Worm (Caenorhabditis elegans): ENCODE results near the gene Y19D2B.1.
"Not testable (repeated sequence)": the region's sequence is repeated elsewhere in the genome, so short reads cannot be mapped to it uniquely, and the experiment has no call there.

The Y19D2B.1 gene

DNA sequence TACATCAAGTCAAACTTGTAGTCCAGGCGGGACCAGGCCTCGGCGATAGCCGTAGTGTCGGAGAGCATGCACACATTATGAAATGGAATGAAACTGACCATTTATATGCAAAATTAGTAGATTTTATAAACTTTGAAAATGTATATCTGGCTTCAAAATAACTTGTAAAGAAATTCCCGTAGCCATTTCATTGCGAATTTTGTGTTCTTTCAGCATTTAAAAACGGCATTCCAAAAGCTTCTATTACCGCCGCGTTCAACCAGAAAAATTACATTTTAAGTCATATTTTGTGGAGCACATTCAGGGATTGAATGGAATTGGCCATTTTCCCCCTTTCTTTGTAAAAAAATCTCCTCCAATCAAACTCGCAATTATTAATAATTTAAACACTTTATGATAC is at the start of gene Y19D2B.1:
TSS of gene Y19D2B.1 (minus strand) at position 101 of the 400 bp plus-strand sequence.
- TF ChIP-seq hmg-4 (GFP tag; optimal IDR thresholded peaks at IDR 0.05); tbx-37 (GFP tag; conservative IDR thresholded peaks at IDR 0.05); pes-1 (GFP tag; IDR thresholded peaks at IDR 0.05): not testable (repeated sequence)

DNA sequence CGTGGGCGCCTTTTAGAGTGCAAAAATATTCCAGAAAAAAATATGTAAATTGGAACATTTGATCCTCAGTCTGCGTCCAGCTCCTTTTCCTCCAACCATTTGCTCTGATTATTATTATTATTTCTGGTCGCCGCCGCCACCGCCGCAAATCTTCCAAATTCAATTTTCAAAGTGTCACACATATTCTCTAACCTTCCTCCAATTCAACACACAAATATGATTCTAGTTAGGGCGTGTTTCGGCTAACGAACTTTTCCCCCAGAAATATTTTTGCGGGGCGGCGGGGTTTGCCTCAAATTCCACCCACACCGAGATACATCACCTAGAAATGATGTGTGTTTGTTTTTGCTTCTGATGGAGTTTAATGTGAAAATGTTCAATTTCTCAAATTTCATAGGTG is 48.9 kb upstream of the Y19D2B.1 start:
- TF ChIP-seq sea-1 (GFP tag; conservative IDR thresholded peaks at IDR 0.05) = no peak
- TF ChIP-seq tbx-37 (GFP tag; conservative IDR thresholded peaks at IDR 0.05) = no peak
- no peak for TF ChIP-seq tbx-11 (GFP tag; IDR thresholded peaks at IDR 0.05)
- no peak for TF ChIP-seq ceh-13 (GFP tag; optimal IDR thresholded peaks at IDR 0.05)
- no peak for TF ChIP-seq scrt-1 (GFP tag; IDR thresholded peaks at IDR 0.05)
- no peak for TF ChIP-seq aly-1 (tag; optimal IDR thresholded peaks at IDR 0.05)
- no peak for TF ChIP-seq B0310.2 (tag; optimal IDR thresholded peaks at IDR 0.05)
- no peak for TF ChIP-seq ceh-36 (tag; optimal IDR thresholded peaks at IDR 0.05)
- TF ChIP-seq flt-1 (GFP tag; IDR thresholded peaks at IDR 0.05) = no peak
- TF ChIP-seq hmbx-1 (tag; optimal IDR thresholded peaks at IDR 0.05) = no peak
- no peak for TF ChIP-seq ama-1 (optimal IDR thresholded peaks at IDR 0.05)
- no peak for TF ChIP-seq hmg-4 (GFP tag; optimal IDR thresholded peaks at IDR 0.05)
- no peak for TF ChIP-seq tra-4 (tag; optimal IDR thresholded peaks at IDR 0.05)

DNA sequence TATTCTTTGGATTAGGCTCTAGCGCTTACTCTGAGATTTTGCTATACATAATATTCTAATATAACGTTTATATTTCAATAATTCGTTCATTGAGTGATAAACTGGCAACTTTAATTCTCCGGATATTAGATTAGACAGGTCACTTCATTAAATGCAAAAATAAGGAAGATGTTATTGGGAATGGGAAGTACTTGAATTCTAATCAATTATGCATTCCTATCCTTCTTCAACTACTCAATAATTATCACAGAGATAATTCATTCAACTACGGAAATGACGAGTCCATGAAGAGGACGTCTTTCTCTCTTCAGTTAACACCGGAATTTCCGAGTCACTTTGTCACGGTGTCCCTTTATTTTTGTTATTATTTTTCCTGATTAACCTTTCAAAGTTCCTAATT is 47.9 kb upstream of the Y19D2B.1 start:
- no peak for TF ChIP-seq pes-1 (GFP tag; IDR thresholded peaks at IDR 0.05)
- no peak for TF ChIP-seq B0310.2 (tag; optimal IDR thresholded peaks at IDR 0.05)
- no peak for TF ChIP-seq tbx-37 (GFP tag; conservative IDR thresholded peaks at IDR 0.05)

DNA sequence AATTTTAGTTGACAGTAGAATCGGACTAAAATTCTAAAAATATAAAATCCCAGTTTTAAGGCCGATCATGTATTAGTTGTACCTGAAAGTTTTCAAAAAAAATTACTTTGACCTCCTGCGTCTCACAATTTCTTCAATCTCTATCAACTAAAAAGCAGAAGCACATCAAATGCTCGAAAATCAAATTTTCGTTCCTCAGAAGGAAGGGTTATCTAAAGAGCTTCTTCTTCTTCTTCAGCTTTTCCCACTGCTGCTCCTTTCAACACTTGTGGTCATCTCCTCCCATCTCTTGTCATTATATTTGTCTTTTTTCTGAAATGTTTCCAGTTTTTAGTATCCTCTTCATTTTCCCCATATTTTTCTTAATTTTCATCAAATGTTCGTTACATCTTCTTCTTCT is 42.0 kb upstream of the Y19D2B.1 start:
- TF ChIP-seq tbx-37 (GFP tag; conservative IDR thresholded peaks at IDR 0.05) = no peak

DNA sequence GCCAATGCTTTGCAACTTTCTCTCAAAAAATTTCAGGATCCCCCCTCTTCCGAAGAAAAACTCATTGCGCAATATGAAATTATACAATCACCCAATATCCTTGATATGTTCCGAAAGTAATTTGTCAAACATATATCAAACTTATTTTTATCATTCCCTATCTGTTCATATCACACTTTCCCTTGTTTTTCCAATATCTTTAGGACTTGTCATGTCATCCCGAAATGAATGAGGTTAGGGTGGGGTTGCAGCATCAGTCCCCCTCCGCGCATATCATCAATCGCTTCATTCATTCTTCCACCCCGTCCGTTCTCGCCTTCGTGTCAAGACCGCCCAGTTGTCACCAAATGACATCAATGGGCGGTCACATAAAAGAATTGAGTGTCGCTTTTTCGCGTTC is 36.9 kb upstream of the Y19D2B.1 start:
- TF ChIP-seq F13C5.2 (tag; optimal IDR thresholded peaks at IDR 0.05) = no peak

DNA sequence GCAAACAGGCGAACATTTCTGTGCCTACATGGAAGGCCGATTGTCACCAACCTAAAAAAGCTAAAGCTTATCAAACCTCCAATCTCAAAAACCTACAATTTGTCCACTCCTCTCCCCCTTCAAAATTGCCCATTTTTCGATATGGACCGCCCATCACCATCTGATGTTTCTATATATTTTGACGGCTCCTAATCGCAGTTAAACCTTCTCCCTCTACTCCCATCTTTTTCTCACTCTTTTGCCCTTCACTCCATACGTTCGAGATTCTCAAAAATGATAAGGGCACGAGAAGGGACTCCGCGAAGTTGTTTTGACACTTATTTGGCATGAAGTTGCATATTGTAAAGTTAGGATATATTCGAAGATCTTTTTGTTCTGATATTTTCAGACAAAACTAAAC is 36.4 kb upstream of the Y19D2B.1 start:
- TF ChIP-seq ceh-13 (GFP tag; optimal IDR thresholded peaks at IDR 0.05) (no peak), tbx-11 (GFP tag; IDR thresholded peaks at IDR 0.05) (no peak), sea-1 (GFP tag; conservative IDR thresholded peaks at IDR 0.05) (no peak), hmg-4 (GFP tag; optimal IDR thresholded peaks at IDR 0.05) (no peak), pes-1 (GFP tag; IDR thresholded peaks at IDR 0.05) (no peak), scrt-1 (GFP tag; IDR thresholded peaks at IDR 0.05) (no peak), ets-7 (tag; optimal IDR thresholded peaks at IDR 0.05) (no peak), aly-1 (tag; optimal IDR thresholded peaks at IDR 0.05) (no peak), hmbx-1 (tag; optimal IDR thresholded peaks at IDR 0.05) (no peak), ama-1 (optimal IDR thresholded peaks at IDR 0.05) (no peak), F13C5.2 (tag; optimal IDR thresholded peaks at IDR 0.05) (no peak), tra-4 (tag; optimal IDR thresholded peaks at IDR 0.05) (no peak), flt-1 (GFP tag; IDR thresholded peaks at IDR 0.05) (no peak), hnd-1 (tag; optimal IDR thresholded peaks at IDR 0.05) (no peak)

DNA sequence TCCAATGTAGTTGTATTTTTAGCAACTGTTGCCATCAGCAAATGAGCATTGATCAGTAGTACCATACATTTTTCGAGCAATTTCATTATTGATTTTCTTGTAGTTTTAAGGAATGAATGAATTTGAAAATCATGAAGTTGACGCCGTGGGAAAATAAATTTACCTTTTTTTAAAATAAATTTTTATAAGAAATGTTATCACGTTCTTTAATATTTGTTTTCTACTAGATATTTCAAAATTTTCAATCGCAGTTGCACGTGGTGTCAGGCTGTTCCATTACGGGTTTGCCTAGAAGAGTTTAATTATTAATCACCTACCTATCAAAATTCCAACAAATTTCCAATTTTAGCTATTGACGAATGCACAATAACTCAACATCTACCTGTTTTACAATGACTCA is 34.0 kb upstream of the Y19D2B.1 start, which contains the start of gene R03D7.8:
TSS of gene R03D7.8 (minus strand) at position 101 of the 400 bp plus-strand sequence.
- TF ChIP-seq hmg-4 (GFP tag; optimal IDR thresholded peaks at IDR 0.05) = no peak

DNA sequence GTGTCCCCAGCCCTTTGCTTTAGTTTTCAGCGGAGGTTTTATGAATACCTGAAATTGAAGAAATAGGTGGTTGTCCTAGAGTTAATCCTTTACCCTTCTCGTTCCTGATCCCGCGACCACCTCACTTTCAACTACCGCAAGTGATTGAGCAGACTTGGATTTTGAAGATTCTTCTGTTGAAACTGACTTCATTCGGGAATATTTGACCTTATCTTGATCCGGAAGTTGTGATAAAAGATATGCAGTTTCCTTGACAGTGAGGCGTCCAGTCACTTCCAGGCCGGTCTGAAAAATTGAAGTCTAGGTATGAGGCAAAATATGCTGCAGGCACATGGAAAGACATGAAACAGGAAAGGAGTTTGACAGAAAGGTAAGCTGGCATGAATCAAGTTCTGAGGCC is 32.3 kb upstream of the Y19D2B.1 start:
- TF ChIP-seq hmbx-1 (tag; optimal IDR thresholded peaks at IDR 0.05) (no peak), ceh-36 (tag; optimal IDR thresholded peaks at IDR 0.05) (no peak), hnd-1 (tag; optimal IDR thresholded peaks at IDR 0.05) (no peak), tbx-37 (GFP tag; conservative IDR thresholded peaks at IDR 0.05) (no peak), pes-1 (GFP tag; IDR thresholded peaks at IDR 0.05) (no peak), ama-1 (optimal IDR thresholded peaks at IDR 0.05) (no peak), hmg-4 (GFP tag; optimal IDR thresholded peaks at IDR 0.05) (no peak), B0310.2 (tag; optimal IDR thresholded peaks at IDR 0.05) (no peak), ets-7 (tag; optimal IDR thresholded peaks at IDR 0.05) (no peak), flt-1 (GFP tag; IDR thresholded peaks at IDR 0.05) (no peak), aly-1 (tag; optimal IDR thresholded peaks at IDR 0.05) (no peak), ceh-13 (GFP tag; optimal IDR thresholded peaks at IDR 0.05) (no peak), F13C5.2 (tag; optimal IDR thresholded peaks at IDR 0.05) (no peak), sea-1 (GFP tag; conservative IDR thresholded peaks at IDR 0.05) (no peak), tbx-11 (GFP tag; IDR thresholded peaks at IDR 0.05) (no peak), tra-4 (tag; optimal IDR thresholded peaks at IDR 0.05) (no peak)

DNA sequence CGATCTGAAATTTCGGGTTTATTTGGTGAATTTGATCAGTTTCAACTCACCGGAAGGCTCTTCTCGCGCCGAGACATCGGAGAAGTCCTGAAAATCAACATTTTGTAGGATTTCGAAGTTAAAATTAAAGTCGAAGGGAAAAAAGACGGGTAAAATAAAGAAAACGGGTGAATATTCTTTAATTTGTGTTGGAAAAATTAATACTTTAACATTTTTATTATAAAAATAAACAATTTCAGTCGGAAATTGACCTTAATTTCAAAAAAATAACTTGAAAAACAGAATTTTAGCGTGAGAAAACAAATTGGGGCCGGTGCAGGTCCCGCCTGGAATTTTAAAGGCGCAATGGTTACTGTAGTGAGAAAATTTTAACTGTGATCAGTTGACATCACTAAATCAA is 30.3 kb upstream of the Y19D2B.1 start, which contains the start of gene nos-1:
TSS of gene nos-1 (minus strand) at position 101 of the 400 bp plus-strand sequence.
- no peak for TF ChIP-seq tra-4 (tag; optimal IDR thresholded peaks at IDR 0.05)
- no peak for TF ChIP-seq aly-1 (tag; optimal IDR thresholded peaks at IDR 0.05)
- TF ChIP-seq sea-1 (GFP tag; conservative IDR thresholded peaks at IDR 0.05) = no peak
- no peak for TF ChIP-seq ets-7 (tag; optimal IDR thresholded peaks at IDR 0.05)
- no peak for TF ChIP-seq tbx-37 (GFP tag; conservative IDR thresholded peaks at IDR 0.05)

Data from whole organism, early embryonic.